Worm (Caenorhabditis elegans) whole organism, late embryonic: Measurements from ENCODE around the gene nhr-14.

ENCODE experiments used
- C08G9.2 ChIP-seq: sonication (generic microtip); optimal IDR thresholded peaks from 2 replicates; lab custom pipeline; 2016; ENCODE audit warnings: mild to moderate bottlenecking, missing genetic modification characterization, moderate library complexity, missing compliant biosample characterization
- F13H6.1 ChIP-seq: sonication (generic microtip); optimal IDR thresholded peaks from 2 replicates; lab custom pipeline; 2016; ENCODE audit warnings: missing genetic modification characterization, missing compliant biosample characterization
- K02D7.2 ChIP-seq: sonication (generic microtip); optimal IDR thresholded peaks from 2 replicates; lab custom pipeline; 2017; ENCODE audit warnings: mild to moderate bottlenecking, missing genetic modification characterization, missing compliant biosample characterization
- T23F11.4 ChIP-seq: fragments of 200-800 bp; sonication (Bioruptor generic); optimal IDR thresholded peaks from 2 replicates; lab custom pipeline; 2018; ENCODE audit warnings: mild to moderate bottlenecking, missing genetic modification characterization, missing compliant biosample characterization
- Y22D7AL.16 ChIP-seq: sonication (generic microtip); optimal IDR thresholded peaks from 2 replicates; lab custom pipeline; 2016; ENCODE audit warnings: missing genetic modification characterization, missing compliant biosample characterization
- ahr-1 ChIP-seq: sonication (generic microtip); optimal IDR thresholded peaks from 2 replicates; lab custom pipeline; 2016; ENCODE audit warnings: missing genetic modification characterization, missing compliant biosample characterization
- ama-1 ChIP-seq: fragments of 150-350 bp; optimal IDR thresholded peaks from 2 replicates; lab custom pipeline; 2014
- ceh-14 ChIP-seq: sonication (generic microtip); optimal IDR thresholded peaks from 2 replicates; lab custom pipeline; 2016; ENCODE audit warnings: missing genotype, missing genetic modification characterization, missing compliant biosample characterization
- ceh-2 ChIP-seq: sonication (generic microtip); optimal IDR thresholded peaks from 2 replicates; lab custom pipeline; 2016; ENCODE audit warnings: missing genotype, missing genetic modification characterization, missing compliant biosample characterization
- ceh-22 ChIP-seq: sonication (generic microtip); optimal IDR thresholded peaks from 2 replicates; lab custom pipeline; 2017; ENCODE audit warnings: missing biosample characterization, missing genetic modification characterization
- ceh-24 ChIP-seq: sonication (generic microtip); optimal IDR thresholded peaks from 2 replicates; lab custom pipeline; 2016; ENCODE audit warnings: mild to moderate bottlenecking, missing genetic modification characterization, missing compliant biosample characterization
- ceh-30 ChIP-seq: fragments of 150-350 bp; optimal IDR thresholded peaks from 2 replicates; lab custom pipeline; 2014; ENCODE audit warnings: missing biosample characterization, missing genetic modification characterization
- ceh-31 ChIP-seq: sonication (generic microtip); optimal IDR thresholded peaks from 2 replicates; lab custom pipeline; 2016; ENCODE audit warnings: missing genetic modification characterization, missing compliant biosample characterization
- ceh-34 ChIP-seq: sonication (generic microtip); optimal IDR thresholded peaks from 2 replicates; lab custom pipeline; 2016; ENCODE audit warnings: mild to moderate bottlenecking, missing genetic modification characterization, missing compliant biosample characterization
- ceh-45 ChIP-seq: fragments of 200-800 bp; sonication (Bioruptor generic); IDR thresholded peaks from 2 replicates; pipeline ENCODE4 v1.3.6; 2022; ENCODE audit warnings: missing genetic modification reagents, missing genetic modification characterization, missing compliant biosample characterization
- ceh-48 ChIP-seq: sonication (generic microtip); optimal IDR thresholded peaks from 2 replicates; lab custom pipeline; 2016; ENCODE audit warnings: missing genetic modification characterization, inconsistent platforms, missing compliant biosample characterization
- ceh-9 ChIP-seq: sonication (generic microtip); optimal IDR thresholded peaks from 2 replicates; lab custom pipeline; 2016; ENCODE audit warnings: mild to moderate bottlenecking, missing genetic modification characterization, inconsistent platforms, missing compliant biosample characterization
- che-1 ChIP-seq: sonication (generic microtip); optimal IDR thresholded peaks from 2 replicates; lab custom pipeline; 2016; ENCODE audit warnings: mild to moderate bottlenecking, missing genetic modification characterization, missing compliant biosample characterization
- dve-1 ChIP-seq: sonication (generic microtip); optimal IDR thresholded peaks from 2 replicates; lab custom pipeline; 2017; ENCODE audit warnings: antibody characterized with exemption, mild to moderate bottlenecking, missing genetic modification characterization, missing compliant biosample characterization
- elt-2 ChIP-seq: sonication (generic microtip); optimal IDR thresholded peaks from 2 replicates; lab custom pipeline; 2016; ENCODE audit warnings: missing genetic modification reagents, missing genetic modification characterization, missing compliant biosample characterization
- ets-4 ChIP-seq: sonication (generic microtip); optimal IDR thresholded peaks from 2 replicates; lab custom pipeline; 2016; ENCODE audit warnings: missing genetic modification characterization, missing compliant biosample characterization
- fkh-10 ChIP-seq: fragments of 150-350 bp; optimal IDR thresholded peaks from 2 replicates; lab custom pipeline; 2014; ENCODE audit warnings: missing biosample characterization, missing genetic modification reagents, missing genetic modification characterization
- hlh-13 ChIP-seq: fragments of 200-800 bp; sonication (Bioruptor generic); optimal IDR thresholded peaks from 2 replicates; lab custom pipeline; 2018; ENCODE audit warnings: mild to moderate bottlenecking, missing genetic modification characterization, missing compliant biosample characterization
- hlh-15 ChIP-seq: sonication (generic microtip); optimal IDR thresholded peaks from 2 replicates; lab custom pipeline; 2016; ENCODE audit warnings: missing genetic modification characterization, missing compliant biosample characterization
- hlh-30 ChIP-seq: sonication (generic microtip); optimal IDR thresholded peaks from 2 replicates; lab custom pipeline; 2017; ENCODE audit warnings: antibody characterized with exemption, missing genetic modification characterization, missing compliant biosample characterization; ENCODE audit not compliant: insufficient read depth
- hlh-8 ChIP-seq: sonication (generic microtip); optimal IDR thresholded peaks from 2 replicates; lab custom pipeline; 2016; ENCODE audit warnings: missing genotype, missing genetic modification characterization, missing compliant biosample characterization
- lim-6 ChIP-seq: sonication (generic microtip); optimal IDR thresholded peaks from 2 replicates; lab custom pipeline; 2016; ENCODE audit warnings: missing genetic modification characterization, missing compliant biosample characterization
- lin-11 ChIP-seq: fragments of 200-800 bp; sonication (Bioruptor generic); optimal IDR thresholded peaks from 2 replicates; lab custom pipeline; 2018; ENCODE audit warnings: mild to moderate bottlenecking, missing genetic modification characterization, missing compliant biosample characterization
- nfya-1 ChIP-seq: sonication (generic microtip); optimal IDR thresholded peaks from 2 replicates; lab custom pipeline; 2017; ENCODE audit warnings: missing genetic modification characterization, mild to moderate bottlenecking, missing compliant biosample characterization, antibody characterized with exemption, moderate library complexity
- nhr-11 ChIP-seq: fragments of 150-350 bp; optimal IDR thresholded peaks from 2 replicates; lab custom pipeline; 2014; ENCODE audit warnings: missing biosample characterization, missing genetic modification characterization
- nhr-232 ChIP-seq: sonication (generic microtip); optimal IDR thresholded peaks from 2 replicates; lab custom pipeline; 2016; ENCODE audit warnings: missing genetic modification characterization, missing compliant biosample characterization
- pag-3 ChIP-seq: sonication (generic microtip); optimal IDR thresholded peaks from 2 replicates; lab custom pipeline; 2016; ENCODE audit warnings: missing compliant biosample characterization, missing genetic modification characterization, borderline replicate concordance
- pax-1 ChIP-seq: fragments of 150-350 bp; optimal IDR thresholded peaks from 2 replicates; lab custom pipeline; 2014; ENCODE audit warnings: missing biosample characterization, missing genetic modification characterization
- pha-2 ChIP-seq: sonication (generic microtip); optimal IDR thresholded peaks from 2 replicates; lab custom pipeline; 2017; ENCODE audit warnings: mild to moderate bottlenecking, missing genetic modification characterization, missing compliant biosample characterization
- pha-4 ChIP-seq: fragments of 150-350 bp; optimal IDR thresholded peaks from 2 replicates; lab custom pipeline; 2018; ENCODE audit warnings: missing biosample characterization, missing genetic modification reagents, missing genetic modification characterization
- pros-1 ChIP-seq: fragments of 150-350 bp; optimal IDR thresholded peaks from 2 replicates; lab custom pipeline; 2014; ENCODE audit warnings: missing biosample characterization, missing genetic modification reagents, missing genetic modification characterization
- sox-2 ChIP-seq: fragments of 200-800 bp; sonication (Bioruptor generic); IDR thresholded peaks from 2 replicates; pipeline ENCODE4 v1.3.6; 2022; ENCODE audit warnings: missing genetic modification reagents, missing genetic modification characterization, missing compliant biosample characterization
- syd-9 ChIP-seq: sonication (generic microtip); optimal IDR thresholded peaks from 2 replicates; lab custom pipeline; 2016; ENCODE audit warnings: mild to moderate bottlenecking, missing genetic modification characterization, moderate library complexity, missing compliant biosample characterization
- tbx-2 ChIP-seq: sonication (generic microtip); optimal IDR thresholded peaks from 2 replicates; lab custom pipeline; 2016; ENCODE audit warnings: missing genetic modification characterization, missing compliant biosample characterization
- ztf-16 ChIP-seq: sonication (generic microtip); optimal IDR thresholded peaks from 2 replicates; lab custom pipeline; 2017; ENCODE audit warnings: missing genetic modification characterization, missing compliant biosample characterization

nhr-14 gene

DNA sequence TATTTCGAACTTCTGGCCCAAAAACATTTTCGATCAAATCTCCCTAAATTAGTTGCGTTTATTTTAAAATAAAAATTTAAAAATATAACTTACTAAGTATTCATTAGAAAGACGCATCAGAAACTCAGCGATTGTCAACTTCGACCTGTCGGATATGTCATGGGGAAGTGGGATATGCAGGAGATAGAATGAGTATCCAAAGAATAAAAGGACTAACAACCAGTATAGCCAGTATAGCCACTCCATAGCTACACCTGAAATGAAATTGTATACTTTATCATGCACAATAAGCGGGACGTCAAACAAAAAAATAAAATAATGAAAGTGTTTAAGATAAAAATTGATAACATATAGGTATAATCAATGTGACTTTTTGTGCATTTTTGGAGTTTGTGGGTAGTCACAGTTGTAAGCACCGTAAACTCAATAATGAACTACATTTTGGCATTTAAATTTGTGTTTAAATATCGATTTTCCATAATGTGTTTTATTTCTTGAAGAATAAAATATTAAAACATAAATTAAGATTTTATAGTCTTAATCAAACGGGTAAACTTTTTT lies 12.8 kb downstream of the nhr-14 start, which contains the start of gene F16F9.4:
TSS of gene F16F9.4 (minus strand) at position 276 of the 561 bp plus-strand sequence.
- TF ChIP-seq sox-2 (GFP tag; lab: Robert Waterston, UW) (no peak), ceh-30 (tag; lab: Kevin White, UChicago) (no peak), pag-3 (tag; lab: Kevin White, UChicago) (no peak), tbx-2 (tag; lab: Kevin White, UChicago) (no peak), hlh-13 (no peak), ets-4 (tag; lab: Kevin White, UChicago) (no peak), F13H6.1 (tag; lab: Kevin White, UChicago) (no peak), pha-2 (no peak), ahr-1 (tag; lab: Kevin White, UChicago) (no peak), ztf-16 (tag; lab: Kevin White, UChicago) (no peak), syd-9 (tag; lab: Kevin White, UChicago) (no peak), nfya-1 (tag; lab: Kevin White, UChicago) (no peak), lin-11 (tag; lab: Kevin White, UChicago) (no peak), ceh-2 (tag; lab: Kevin White, UChicago) (no peak), C08G9.2 (tag; lab: Kevin White, UChicago) (no peak), pros-1 (tag; lab: Kevin White, UChicago) (no peak)
- TF ChIP-seq, all 69 proteins: peak for 0

ce11 chrX:8460958-8461357 lies 15.0 kb downstream of the nhr-14 start:
- TF ChIP-seq hlh-30, result no peak
- no peak for TF ChIP-seq dve-1 (tag; lab: Kevin White, UChicago)
- TF ChIP-seq nhr-232 (tag; lab: Kevin White, UChicago), result no peak
- TF ChIP-seq ceh-9 (tag; lab: Kevin White, UChicago), result no peak
- TF ChIP-seq ahr-1 (tag; lab: Kevin White, UChicago), result no peak
- TF ChIP-seq elt-2 (tag; lab: Kevin White, UChicago), result no peak
- TF ChIP-seq hlh-8 (tag; lab: Kevin White, UChicago), result no peak
- no peak for TF ChIP-seq ceh-45 (GFP tag; lab: Robert Waterston, UW)
- no peak for TF ChIP-seq ceh-24 (tag; lab: Kevin White, UChicago)
- no peak for TF ChIP-seq pha-2
- no peak for TF ChIP-seq ceh-31 (tag; lab: Kevin White, UChicago)
- TF ChIP-seq ceh-14, result no peak
- no peak for TF ChIP-seq tbx-2 (tag; lab: Kevin White, UChicago)
- no peak for TF ChIP-seq ceh-34 (tag; lab: Kevin White, UChicago)
- no peak for TF ChIP-seq ama-1
- no peak for TF ChIP-seq ceh-48 (tag; lab: Kevin White, UChicago)

- TF ChIP-seq nfya-1 (tag; lab: Kevin White, UChicago) (no peak), nhr-11 (no peak), lin-11 (tag; lab: Kevin White, UChicago) (no peak), pax-1 (tag; lab: Kevin White, UChicago) (no peak), pag-3 (tag; lab: Kevin White, UChicago) (no peak), ceh-22 (tag; lab: Kevin White, UChicago) (no peak), lim-6 (tag; lab: Kevin White, UChicago) (no peak), C08G9.2 (tag; lab: Kevin White, UChicago) (no peak), T23F11.4 (no peak), hlh-15 (no peak), F13H6.1 (tag; lab: Kevin White, UChicago) (no peak), ceh-48 (tag; lab: Kevin White, UChicago) (no peak), che-1 (tag; lab: Kevin White, UChicago) (no peak), ceh-24 (tag; lab: Kevin White, UChicago) (no peak), ahr-1 (tag; lab: Kevin White, UChicago) (no peak), K02D7.2 (no peak), Y22D7AL.16 (tag; lab: Kevin White, UChicago) (no peak), fkh-10 (GFP tag; lab: Kevin White, UChicago) (no peak), pha-4 (no peak), dve-1 (tag; lab: Kevin White, UChicago) (no peak)
Measured at ce11 chrX:8459789-8460188, 16.2 kb downstream of the nhr-14 start.
